Fruit fly (Drosophila melanogaster) whole organism, pupa: ENCODE measurements around the gene CG2147.
A peak's percentile ranks its signal among the peaks of the same experiment; 100 is the strongest.

ENCODE experiments used
- CG10348 ChIP-seq: fragments of 200-800 bp; sonication (Bioruptor generic); IDR thresholded peaks from 2 replicates; pipeline ENCODE4 v1.3.6; 2022; ENCODE audit warnings: missing biosample characterization, missing genetic modification characterization
- CG12605 ChIP-seq: fragments of 200-800 bp; sonication (Bioruptor generic); IDR thresholded peaks from 2 replicates; pipeline ENCODE4 v1.3.6; 2022; ENCODE audit warnings: missing biosample characterization, missing genetic modification characterization
- CG13204 ChIP-seq: fragments of 200-800 bp; sonication (Bioruptor generic); optimal IDR thresholded peaks from 2 replicates; lab custom pipeline; 2018; ENCODE audit warnings: missing biosample characterization, mild to moderate bottlenecking, missing genetic modification characterization, moderate library complexity
- CG14655 ChIP-seq: fragments of 200-800 bp; sonication (Bioruptor generic); optimal IDR thresholded peaks from 3 replicates; lab custom pipeline; 2017; ENCODE audit warnings: mild to moderate bottlenecking, missing biosample characterization, missing genetic modification reagents, missing genetic modification characterization
- CG15710 ChIP-seq: fragments of 200-800 bp; sonication (Bioruptor generic); optimal IDR thresholded peaks from 2 replicates; lab custom pipeline; 2018; ENCODE audit warnings: missing biosample characterization, mild to moderate bottlenecking, missing genetic modification characterization, moderate library complexity
- CG17806 ChIP-seq: fragments of 200-800 bp; sonication (Bioruptor generic); optimal IDR thresholded peaks from 2 replicates; lab custom pipeline; 2018; ENCODE audit warnings: missing biosample characterization, mild to moderate bottlenecking, missing genetic modification characterization, moderate library complexity
- CG32121 ChIP-seq: fragments of 200-800 bp; sonication (Bioruptor generic); IDR thresholded peaks from 2 replicates; pipeline ENCODE4 v1.3.6; 2022; ENCODE audit warnings: missing biosample characterization, missing genetic modification characterization
- CG34367 ChIP-seq: fragments of 200-800 bp; sonication (Bioruptor generic); optimal IDR thresholded peaks from 2 replicates; lab custom pipeline; 2018; ENCODE audit warnings: missing biosample characterization, mild to moderate bottlenecking, missing genetic modification characterization
- CG4496 ChIP-seq: fragments of 200-800 bp; sonication (Bioruptor generic); IDR thresholded peaks from 3 replicates; pipeline ENCODE4 v1.3.6; 2022; ENCODE audit warnings: missing biosample characterization, missing genetic modification characterization
- CG8159 ChIP-seq: fragments of 200-800 bp; sonication (Bioruptor generic); optimal IDR thresholded peaks from 3 replicates; lab custom pipeline; 2018; ENCODE audit warnings: missing biosample characterization, mild to moderate bottlenecking, missing genetic modification characterization, moderate library complexity
- CG8301 ChIP-seq: fragments of 200-800 bp; sonication (Bioruptor generic); optimal IDR thresholded peaks from 2 replicates; lab custom pipeline; 2018; ENCODE audit warnings: missing biosample characterization, mild to moderate bottlenecking, missing genetic modification characterization
- CG9948 ChIP-seq: fragments of 200-800 bp; sonication (Bioruptor generic); optimal IDR thresholded peaks from 2 replicates; lab custom pipeline; 2018; ENCODE audit warnings: missing biosample characterization, mild to moderate bottlenecking, missing genetic modification characterization, moderate library complexity
- D1 ChIP-seq: fragments of 200-800 bp; sonication (Bioruptor generic); optimal IDR thresholded peaks from 2 replicates; lab custom pipeline; 2018; ENCODE audit warnings: missing biosample characterization, mild to moderate bottlenecking, missing genetic modification characterization, moderate library complexity
- EcR ChIP-seq: fragments of 200-800 bp; sonication (Bioruptor generic); optimal IDR thresholded peaks from 3 replicates; lab custom pipeline; 2019; ENCODE audit warnings: missing biosample characterization, missing genetic modification characterization, mild to moderate bottlenecking, moderate library complexity, missing genetic modification reagents
- Ets98B ChIP-seq: fragments of 200-800 bp; sonication (Bioruptor generic); IDR thresholded peaks from 2 replicates; pipeline ENCODE4 v1.3.6; 2022; ENCODE audit warnings: missing biosample characterization, missing genetic modification characterization
- Pif1A ChIP-seq: fragments of 200-800 bp; sonication (Bioruptor generic); optimal IDR thresholded peaks from 3 replicates; lab custom pipeline; 2016; ENCODE audit warnings: missing biosample characterization, missing genetic modification characterization
- Pif1B ChIP-seq: fragments of 200-800 bp; sonication (Bioruptor generic); optimal IDR thresholded peaks from 3 replicates; lab custom pipeline; 2016; ENCODE audit warnings: missing biosample characterization, missing genetic modification characterization
- Snoo ChIP-seq: fragments of 200-800 bp; sonication (Bioruptor generic); optimal IDR thresholded peaks from 3 replicates; lab custom pipeline; 2017; ENCODE audit warnings: missing biosample characterization, mild to moderate bottlenecking, missing genetic modification characterization, inconsistent platforms
- fd96Ca ChIP-seq: fragments of 200-800 bp; sonication (Bioruptor generic); IDR thresholded peaks from 3 replicates; pipeline ENCODE4 v1.3.6; 2022; ENCODE audit warnings: missing biosample characterization, missing genetic modification characterization
- gl ChIP-seq: fragments of 200-800 bp; sonication (Bioruptor generic); optimal IDR thresholded peaks from 2 replicates; lab custom pipeline; 2018; ENCODE audit warnings: missing biosample characterization, mild to moderate bottlenecking, missing genetic modification characterization
- rn ChIP-seq: fragments of 200-800 bp; sonication (Bioruptor generic); IDR thresholded peaks from 2 replicates; pipeline ENCODE4 v1.3.6; 2022; ENCODE audit warnings: missing biosample characterization, missing genetic modification characterization

The CG2147 gene

DNA sequence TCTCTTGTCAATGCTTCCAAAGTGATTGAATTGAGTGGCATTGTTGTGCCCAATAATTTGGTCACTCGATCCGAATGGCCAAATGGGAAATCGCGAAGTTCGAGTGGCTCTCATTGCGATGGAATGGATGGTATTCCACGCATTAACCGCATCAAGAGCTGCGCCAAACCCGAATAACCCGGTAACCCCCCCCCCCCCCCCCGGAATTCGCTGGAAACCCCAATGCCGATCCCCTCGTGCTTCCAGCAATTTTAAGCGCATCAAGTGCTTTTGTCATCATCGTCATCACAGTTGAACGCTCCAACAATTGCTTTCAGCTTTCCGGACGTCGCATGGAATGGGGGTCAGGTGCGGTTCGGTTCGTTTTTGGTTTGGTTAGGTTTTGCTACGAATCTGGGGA, 33.9 kb upstream of the CG2147 start:
- TF ChIP-seq Pif1B (GFP tag; lab: Kevin White, UChicago) = no peak
- TF ChIP-seq Pif1A (GFP tag; lab: Kevin White, UChicago) = no peak
- no peak for TF ChIP-seq CG12605 (GFP tag; lab: Robert Waterston, UW)
- TF ChIP-seq Snoo (tag; lab: Kevin White, UChicago) = no peak
- TF ChIP-seq CG8159 (tag; lab: Kevin White, UChicago) = no peak
- TF ChIP-seq CG32121 (GFP tag; lab: Robert Waterston, UW) = no peak
- TF ChIP-seq CG4496 (GFP tag; lab: Robert Waterston, UW) = no peak
- no peak for TF ChIP-seq CG13204 (GFP tag; lab: Kevin White, UChicago)
- TF ChIP-seq CG34367 (tag; lab: Kevin White, UChicago) = no peak
- TF ChIP-seq CG17806 (tag; lab: Kevin White, UChicago) = no peak

DNA sequence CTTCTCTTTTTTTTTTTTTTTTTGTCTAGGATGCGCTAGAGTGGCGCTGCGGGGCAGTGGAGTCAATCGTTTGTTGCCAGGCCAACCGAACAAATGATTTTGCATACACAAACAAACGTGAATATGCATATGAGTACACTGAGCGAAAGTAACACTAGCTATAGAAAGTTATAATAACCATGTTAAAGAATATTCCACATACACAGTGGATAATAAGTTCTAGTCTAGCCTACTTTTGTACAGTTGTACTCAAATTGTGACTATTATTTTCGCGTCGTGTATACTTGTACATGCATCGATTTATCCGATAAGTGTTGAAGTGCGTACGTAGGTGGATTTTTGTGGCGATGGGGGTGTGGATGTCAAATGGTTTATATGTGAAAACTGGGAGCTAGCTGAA, 33.4 kb upstream of the CG2147 start:
- TF ChIP-seq CG12605 (GFP tag; lab: Robert Waterston, UW) (no peak), Pif1B (GFP tag; lab: Kevin White, UChicago) (no peak), CG8301 (peak; percentile 26), CG10348 (GFP tag; lab: Robert Waterston, UW) (no peak), CG17806 (tag; lab: Kevin White, UChicago) (peak; percentile 5), CG8159 (tag; lab: Kevin White, UChicago) (peak; percentile 19), fd96Ca (GFP tag; lab: Robert Waterston, UW) (0 out of 3 replicates have a peak, but pooled peaks have one; percentile 34), Ets98B (GFP tag; lab: Robert Waterston, UW) (peak; percentile 46), Snoo (tag; lab: Kevin White, UChicago) (no peak), D1 (tag; lab: Kevin White, UChicago) (no peak), CG34367 (tag; lab: Kevin White, UChicago) (no peak), CG13204 (GFP tag; lab: Kevin White, UChicago) (no peak), rn (no peak), CG4496 (GFP tag; lab: Robert Waterston, UW) (peak; percentile 61; the same call in 2 of the 3 replicates), EcR (GFP tag; lab: Kevin White, UChicago) (no peak), gl (tag; lab: Kevin White, UChicago) (no peak), CG15710 (tag; lab: Kevin White, UChicago) (peak; percentile 14), Pif1A (GFP tag; lab: Kevin White, UChicago) (peak; percentile 31), CG14655 (peak; percentile 20), CG32121 (GFP tag; lab: Robert Waterston, UW) (0 out of 2 replicates have a peak, but pooled peaks have one; percentile 26), CG9948 (tag; lab: Kevin White, UChicago) (peak; percentile 3)

DNA sequence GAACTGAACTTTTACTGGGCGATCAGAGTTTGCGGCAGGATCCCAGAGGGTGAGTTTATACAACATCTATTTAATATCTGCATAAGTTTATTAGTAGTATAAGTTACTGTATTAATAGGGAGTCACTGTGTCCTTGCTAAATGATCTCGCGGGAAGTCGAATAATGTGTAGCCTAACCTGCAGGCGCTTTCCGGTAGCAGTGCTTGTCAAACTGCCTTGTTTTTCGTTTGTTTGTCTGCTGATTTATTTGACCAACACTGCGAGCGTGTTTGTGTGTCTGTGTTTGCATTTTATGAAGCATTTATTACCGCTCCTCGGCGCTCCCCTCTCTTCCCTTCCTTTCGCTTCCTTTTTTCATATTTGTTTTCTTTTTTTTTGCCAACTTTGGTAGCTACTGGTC, 29.9 kb upstream of the CG2147 start:
- TF ChIP-seq CG14655 (no peak), CG32121 (GFP tag; lab: Robert Waterston, UW) (no peak), CG4496 (GFP tag; lab: Robert Waterston, UW) (no peak), gl (tag; lab: Kevin White, UChicago) (no peak), Snoo (tag; lab: Kevin White, UChicago) (no peak), rn (no peak), Pif1B (GFP tag; lab: Kevin White, UChicago) (no peak), CG13204 (GFP tag; lab: Kevin White, UChicago) (no peak), CG17806 (tag; lab: Kevin White, UChicago) (no peak), CG8301 (no peak), CG12605 (GFP tag; lab: Robert Waterston, UW) (no peak), CG9948 (tag; lab: Kevin White, UChicago) (no peak), Ets98B (GFP tag; lab: Robert Waterston, UW) (no peak), CG8159 (tag; lab: Kevin White, UChicago) (no peak), Pif1A (GFP tag; lab: Kevin White, UChicago) (no peak), CG15710 (tag; lab: Kevin White, UChicago) (no peak), EcR (GFP tag; lab: Kevin White, UChicago) (no peak), CG10348 (GFP tag; lab: Robert Waterston, UW) (no peak)

DNA sequence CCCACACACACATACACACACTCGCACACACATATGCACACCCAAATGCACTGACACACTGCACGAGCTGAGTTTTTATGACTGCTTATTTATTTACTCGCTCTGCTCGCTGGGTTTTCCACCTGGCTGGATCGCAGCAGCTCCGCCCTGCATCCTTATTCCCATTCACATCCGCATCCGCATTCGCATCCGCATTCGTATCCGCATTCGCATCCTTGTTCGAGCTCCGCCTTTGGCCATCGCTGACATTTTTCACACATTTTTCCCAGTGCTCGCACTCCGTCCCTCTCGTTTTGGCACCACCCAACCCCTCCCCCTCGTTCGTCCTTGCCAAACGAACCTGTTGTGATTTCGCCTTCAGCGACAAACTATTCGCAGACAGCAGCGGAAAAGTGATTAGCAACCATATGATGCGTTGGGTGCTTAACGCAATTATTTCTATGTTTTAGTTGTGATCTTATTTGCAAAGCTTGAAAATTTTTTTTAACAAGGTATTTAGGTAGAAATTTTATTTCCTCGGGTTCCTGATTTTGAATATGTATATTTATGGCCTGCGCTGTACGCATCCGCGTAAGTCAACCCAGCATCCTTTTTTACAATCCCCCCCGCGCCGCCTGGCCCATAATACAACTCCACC, 29.3 kb upstream of the CG2147 start:
- no peak for TF ChIP-seq CG10348 (GFP tag; lab: Robert Waterston, UW)
- peak; percentile 81 for TF ChIP-seq CG15710 (tag; lab: Kevin White, UChicago)
- TF ChIP-seq CG17806 (tag; lab: Kevin White, UChicago) = peak; percentile 83
- 0 out of 2 replicates have a peak, but pooled peaks have one; percentile 33 for TF ChIP-seq rn
- peak; percentile 54 for TF ChIP-seq Ets98B (GFP tag; lab: Robert Waterston, UW)
- peak; percentile 69 for TF ChIP-seq CG13204 (GFP tag; lab: Kevin White, UChicago)
- TF ChIP-seq Pif1B (GFP tag; lab: Kevin White, UChicago) = peak; percentile 67
- peak; percentile 83 for TF ChIP-seq CG34367 (tag; lab: Kevin White, UChicago)
- peak; percentile 75 for TF ChIP-seq CG14655
- peak; percentile 61 for TF ChIP-seq Snoo (tag; lab: Kevin White, UChicago)
- TF ChIP-seq fd96Ca (GFP tag; lab: Robert Waterston, UW) = peak; percentile 83
- TF ChIP-seq CG4496 (GFP tag; lab: Robert Waterston, UW) = peak; percentile 84
- no peak for TF ChIP-seq D1 (tag; lab: Kevin White, UChicago)
- peak; percentile 80 for TF ChIP-seq CG9948 (tag; lab: Kevin White, UChicago)
- TF ChIP-seq gl (tag; lab: Kevin White, UChicago) = peak; percentile 65
- TF ChIP-seq CG8301 = peak; percentile 65
- no peak for TF ChIP-seq EcR (GFP tag; lab: Kevin White, UChicago)
- TF ChIP-seq CG8159 (tag; lab: Kevin White, UChicago) = peak; percentile 87
- peak; percentile 57 for TF ChIP-seq Pif1A (GFP tag; lab: Kevin White, UChicago)
- TF ChIP-seq CG32121 (GFP tag; lab: Robert Waterston, UW) = peak; percentile 61
- peak; percentile 63 for TF ChIP-seq CG12605 (GFP tag; lab: Robert Waterston, UW)
